Worm (Caenorhabditis elegans) whole organism, L3 larva: Measurements from ENCODE around the gene W06G6.17.

Experiments used
- ceh-82 ChIP-seq: fragments of 150-350 bp; optimal IDR thresholded peaks from 2 replicates; lab custom pipeline; 2014; ENCODE audit warnings: missing biosample characterization, missing genetic modification characterization
- ceh-9 ChIP-seq: sonication (generic microtip); optimal IDR thresholded peaks from 2 replicates; lab custom pipeline; 2018; ENCODE audit warnings: missing biosample characterization, missing genetic modification characterization
- egl-5 ChIP-seq: fragments of 150-350 bp; optimal IDR thresholded peaks from 2 replicates; lab custom pipeline; 2017; ENCODE audit warnings: missing biosample characterization, missing genetic modification reagents, missing genetic modification characterization, inconsistent platforms
- elt-3 ChIP-seq, 3 experiments: fragments of 150-350 bp in 1 of 3; sonication (generic microtip) in 2 of 3; optimal IDR thresholded peaks; 2 replicates in 2 of 3; 4 replicates in 1 of 3; lab custom pipeline; 2014 to 2017; ENCODE audit warnings: missing biosample characterization in 3 of 3, missing genetic modification characterization in 3 of 3
- lin-39 ChIP-seq: fragments of 150-350 bp; optimal IDR thresholded peaks from 2 replicates; lab custom pipeline; 2018; ENCODE audit warnings: missing biosample characterization, missing genetic modification reagents, missing genetic modification characterization
- lsy-12 ChIP-seq: sonication (generic microtip); optimal IDR thresholded peaks from 2 replicates; lab custom pipeline; 2016; ENCODE audit warnings: mild to moderate bottlenecking, missing genetic modification characterization, missing compliant biosample characterization
- nhr-11 ChIP-seq: fragments of 150-350 bp; optimal IDR thresholded peaks from 2 replicates; lab custom pipeline; 2014; ENCODE audit warnings: missing biosample characterization, missing genetic modification characterization
- nhr-23 ChIP-seq: fragments of 150-350 bp; optimal IDR thresholded peaks from 2 replicates; lab custom pipeline; 2014; ENCODE audit warnings: missing biosample characterization, missing genetic modification reagents, missing genetic modification characterization
- nhr-25 ChIP-seq: sonication (generic microtip); optimal IDR thresholded peaks from 2 replicates; lab custom pipeline; 2017; ENCODE audit warnings: missing biosample characterization, missing genetic modification characterization
- pha-4 ChIP-seq: fragments of 150-350 bp; optimal IDR thresholded peaks from 2 replicates; lab custom pipeline; 2014; ENCODE audit warnings: missing biosample characterization, missing genetic modification reagents, missing genetic modification characterization
- unc-62 ChIP-seq: fragments of 150-350 bp; sonication (generic microtip); optimal IDR thresholded peaks from 4 replicates; lab custom pipeline; 2014; ENCODE audit warnings: missing biosample characterization, missing genetic modification reagents, missing genetic modification characterization
- ztf-11 ChIP-seq: fragments of 150-350 bp; optimal IDR thresholded peaks from 2 replicates; lab custom pipeline; 2014; ENCODE audit warnings: missing biosample characterization, missing genetic modification characterization
- ztf-4 ChIP-seq: fragments of 150-350 bp; optimal IDR thresholded peaks from 2 replicates; lab custom pipeline; 2014; ENCODE audit warnings: missing biosample characterization, missing genetic modification characterization

ce11 chrV:16668473-16668872 is 23.4 kb upstream of the W06G6.17 start, which contains the start of gene F14F8.9:
- TF ChIP-seq unc-62 (GFP tag; lab: Kevin White, UChicago), result no peak
- TF ChIP-seq nhr-11 (tag; lab: Kevin White, UChicago), result no peak
- no peak for TF ChIP-seq lin-39 (tag; lab: Kevin White, UChicago)
- TF ChIP-seq pha-4, result no peak
- TF ChIP-seq ztf-11 (tag; lab: Kevin White, UChicago), result no peak
- TF ChIP-seq egl-5 (tag; lab: Kevin White, UChicago), result no peak
- no peak for TF ChIP-seq ceh-82 (tag; lab: Kevin White, UChicago)
- TF ChIP-seq lsy-12 (tag; lab: Kevin White, UChicago), result no peak
- no peak for TF ChIP-seq elt-3 (tag; optimal IDR thresholded peaks at IDR 0.05; lab: Kevin White, UChicago)
- TF ChIP-seq ceh-9 (tag; lab: Kevin White, UChicago), result no peak
- no peak for TF ChIP-seq ztf-4
- no peak for TF ChIP-seq nhr-25
- no peak for TF ChIP-seq nhr-23
